Fruit fly (Drosophila melanogaster) whole organism, embryonic: ENCODE measurements around the gene blp.

Experiments used
- Adf1 ChIP-seq: fragments of 200-800 bp; sonication (Bioruptor generic); IDR thresholded peaks from 2 replicates; pipeline ENCODE4 v1.3.6; 2022; ENCODE audit warnings: missing biosample characterization, missing genetic modification characterization
- Atf-2 ChIP-seq: fragments of 200-800 bp; sonication (Bioruptor generic); optimal IDR thresholded peaks from 2 replicates; lab custom pipeline; 2016; ENCODE audit warnings: missing biosample characterization, missing genetic modification characterization
- BEAF-32 ChIP-seq: fragments of 200-800 bp; sonication (Bioruptor generic); optimal IDR thresholded peaks from 3 replicates; lab custom pipeline; 2017; ENCODE audit warnings: missing biosample characterization, missing genetic modification characterization, mild to moderate bottlenecking, moderate library complexity, missing genetic modification reagents
- C15 ChIP-seq: fragments of 200-800 bp; sonication (Bioruptor generic); IDR thresholded peaks from 3 replicates; pipeline ENCODE4 v1.3.6; 2022; ENCODE audit warnings: missing biosample characterization, missing genetic modification characterization
- CG10543 ChIP-seq: fragments of 200-800 bp; sonication (Bioruptor generic); optimal IDR thresholded peaks from 3 replicates; lab custom pipeline; 2017; ENCODE audit warnings: missing biosample characterization, mild to moderate bottlenecking, missing genetic modification characterization, moderate library complexity
- CG12219 ChIP-seq: fragments of 200-800 bp; sonication (Bioruptor generic); optimal IDR thresholded peaks from 3 replicates; lab custom pipeline; 2018; ENCODE audit warnings: missing biosample characterization, mild to moderate bottlenecking, missing genetic modification characterization
- CG14860 ChIP-seq: fragments of 200-800 bp; sonication (Bioruptor generic); IDR thresholded peaks from 3 replicates; pipeline ENCODE4 v1.3.6; 2022; ENCODE audit warnings: missing biosample characterization, missing genetic modification characterization; ENCODE audit not compliant: partially characterized antibody
- CG14965 ChIP-seq: fragments of 200-800 bp; sonication (Bioruptor generic); optimal IDR thresholded peaks from 2 replicates; lab custom pipeline; 2016; ENCODE audit warnings: missing biosample characterization, missing genetic modification characterization, borderline replicate concordance
- CG15514 ChIP-seq: fragments of 200-800 bp; sonication (Bioruptor generic); optimal IDR thresholded peaks from 3 replicates; lab custom pipeline; 2017; ENCODE audit warnings: missing biosample characterization, missing genetic modification characterization, mild to moderate bottlenecking, moderate library complexity, missing genetic modification reagents
- CG17186 ChIP-seq: fragments of 200-800 bp; sonication (Bioruptor generic); optimal IDR thresholded peaks from 3 replicates; lab custom pipeline; 2017; ENCODE audit warnings: missing biosample characterization, missing genetic modification reagents, missing genetic modification characterization
- CG2889 ChIP-seq: fragments of 200-800 bp; sonication (Bioruptor generic); IDR thresholded peaks from 3 replicates; pipeline ENCODE4 v1.3.6; 2022; ENCODE audit warnings: missing biosample characterization, missing genetic modification characterization
- CG3407 ChIP-seq: fragments of 200-800 bp; sonication (Bioruptor generic); optimal IDR thresholded peaks from 2 replicates; lab custom pipeline; 2018; ENCODE audit warnings: missing biosample characterization, mild to moderate bottlenecking, missing genetic modification characterization
- CG34376 ChIP-seq: fragments of 200-800 bp; sonication (Bioruptor generic); optimal IDR thresholded peaks from 2 replicates; lab custom pipeline; 2018; ENCODE audit warnings: missing biosample characterization, mild to moderate bottlenecking, missing genetic modification characterization
- CG3995 ChIP-seq: fragments of 200-800 bp; sonication (Bioruptor generic); optimal IDR thresholded peaks from 3 replicates; lab custom pipeline; 2016; ENCODE audit warnings: missing biosample characterization, missing genetic modification characterization
- CG42726 ChIP-seq: fragments of 200-800 bp; sonication (Bioruptor generic); IDR thresholded peaks from 2 replicates; pipeline ENCODE4 v1.3.6; 2022; ENCODE audit warnings: missing biosample characterization, missing genetic modification characterization; ENCODE audit not compliant: partially characterized antibody
- CG4424 ChIP-seq: fragments of 200-800 bp; sonication (Bioruptor generic); optimal IDR thresholded peaks from 3 replicates; lab custom pipeline; 2016; ENCODE audit warnings: missing biosample characterization, missing genetic modification characterization
- CG4730 ChIP-seq: fragments of 200-800 bp; sonication (Bioruptor generic); IDR thresholded peaks from 2 replicates; pipeline ENCODE4 v1.3.6; 2022; ENCODE audit warnings: missing biosample characterization, missing genetic modification characterization
- CG5953 ChIP-seq: fragments of 200-800 bp; sonication (Bioruptor generic); IDR thresholded peaks from 2 replicates; pipeline ENCODE4 v1.3.6; 2022; ENCODE audit warnings: missing biosample characterization, missing genetic modification characterization
- CG6175 ChIP-seq: fragments of 200-800 bp; sonication (Bioruptor generic); IDR thresholded peaks from 3 replicates; pipeline ENCODE4 v1.3.6; 2022; ENCODE audit warnings: missing biosample characterization, missing genetic modification characterization
- CG6254 ChIP-seq: fragments of 200-800 bp; sonication (Bioruptor generic); optimal IDR thresholded peaks from 3 replicates; lab custom pipeline; 2017; ENCODE audit warnings: mild to moderate bottlenecking, missing biosample characterization, missing genetic modification reagents, missing genetic modification characterization
- CG7839 ChIP-seq: fragments of 200-800 bp; sonication (Bioruptor generic); optimal IDR thresholded peaks from 3 replicates; lab custom pipeline; 2018; ENCODE audit warnings: missing biosample characterization, mild to moderate bottlenecking, missing genetic modification characterization, moderate library complexity
- CG7963 ChIP-seq: fragments of 200-800 bp; sonication (Bioruptor generic); IDR thresholded peaks from 3 replicates; pipeline ENCODE4 v1.3.6; 2022; ENCODE audit warnings: missing biosample characterization, missing genetic modification characterization; ENCODE audit not compliant: partially characterized antibody
- Dp ChIP-seq: fragments of 200-800 bp; sonication (Bioruptor generic); optimal IDR thresholded peaks from 2 replicates; lab custom pipeline; 2018; ENCODE audit warnings: missing biosample characterization, mild to moderate bottlenecking, missing genetic modification characterization, moderate library complexity
- Drgx ChIP-seq: fragments of 200-800 bp; sonication (Bioruptor generic); IDR thresholded peaks from 2 replicates; pipeline ENCODE4 v1.3.6; 2022; ENCODE audit warnings: missing biosample characterization, missing genetic modification characterization
- Ets97D ChIP-seq: fragments of 200-800 bp; sonication (Bioruptor generic); optimal IDR thresholded peaks from 3 replicates; lab custom pipeline; 2016; ENCODE audit warnings: missing biosample characterization, missing genetic modification characterization
- Fer3 ChIP-seq: fragments of 200-800 bp; sonication (Bioruptor generic); optimal IDR thresholded peaks from 2 replicates; lab custom pipeline; 2018; ENCODE audit warnings: missing biosample characterization, mild to moderate bottlenecking, missing genetic modification characterization, moderate library complexity
- Hand ChIP-seq: fragments of 200-800 bp; sonication (Bioruptor generic); optimal IDR thresholded peaks from 2 replicates; lab custom pipeline; 2017; ENCODE audit warnings: mild to moderate bottlenecking, missing biosample characterization, missing genetic modification reagents, missing genetic modification characterization
- HmgD ChIP-seq: fragments of 200-800 bp; sonication (Bioruptor generic); optimal IDR thresholded peaks from 3 replicates; lab custom pipeline; 2016; ENCODE audit warnings: missing biosample characterization, missing genetic modification characterization
- Kr ChIP-seq: fragments of 200-800 bp; sonication (Bioruptor generic); optimal IDR thresholded peaks from 2 replicates; lab custom pipeline; 2017; ENCODE audit warnings: missing biosample characterization, mild to moderate bottlenecking, missing genetic modification characterization
- Lhr ChIP-seq: fragments of 200-800 bp; sonication (Bioruptor generic); optimal IDR thresholded peaks from 3 replicates; lab custom pipeline; 2017; ENCODE audit warnings: mild to moderate bottlenecking, missing biosample characterization, missing genetic modification reagents, missing genetic modification characterization
- Oaz ChIP-seq: fragments of 200-800 bp; sonication (Bioruptor generic); IDR thresholded peaks from 2 replicates; pipeline ENCODE4 v1.3.6; 2022; ENCODE audit warnings: missing biosample characterization, missing genetic modification characterization
- PHDP ChIP-seq: fragments of 200-800 bp; sonication (Bioruptor generic); optimal IDR thresholded peaks from 3 replicates; lab custom pipeline; 2018; ENCODE audit warnings: missing biosample characterization, mild to moderate bottlenecking, missing genetic modification characterization, moderate library complexity
- Pdp1 ChIP-seq, 2 experiments: fragments of 200-800 bp; sonication (Bioruptor generic); optimal IDR thresholded peaks; 3 replicates each; lab custom pipeline; 2016; ENCODE audit warnings: missing biosample characterization in 2 of 2, missing genetic modification characterization in 2 of 2, mild to moderate bottlenecking in 1 of 2, moderate library complexity in 1 of 2
- Sry-δ ChIP-seq: fragments of 200-800 bp; sonication (Bioruptor generic); optimal IDR thresholded peaks from 2 replicates; lab custom pipeline; 2016; ENCODE audit warnings: missing biosample characterization, missing genetic modification characterization
- abd-A ChIP-seq: fragments of 200-800 bp; sonication (Bioruptor generic); optimal IDR thresholded peaks from 3 replicates; lab custom pipeline; 2019; ENCODE audit warnings: missing biosample characterization, mild to moderate bottlenecking, missing genetic modification characterization, moderate library complexity
- amos ChIP-seq: fragments of 200-800 bp; sonication (Bioruptor generic); IDR thresholded peaks from 2 replicates; pipeline ENCODE4 v1.3.6; 2022; ENCODE audit warnings: missing biosample characterization, missing genetic modification characterization; ENCODE audit not compliant: partially characterized antibody
- cg ChIP-seq: fragments of 200-800 bp; sonication (Bioruptor generic); optimal IDR thresholded peaks from 3 replicates; lab custom pipeline; 2019; ENCODE audit warnings: missing biosample characterization, mild to moderate bottlenecking, missing genetic modification characterization, moderate library complexity
- chinmo ChIP-seq: fragments of 200-800 bp; sonication (Bioruptor generic); IDR thresholded peaks from 4 replicates; pipeline ENCODE4 v1.3.6; 2022; ENCODE audit warnings: missing biosample characterization, missing genetic modification characterization; ENCODE audit not compliant: partially characterized antibody
- dm ChIP-seq: fragments of 200-800 bp; sonication (Bioruptor generic); optimal IDR thresholded peaks from 3 replicates; lab custom pipeline; 2016; ENCODE audit warnings: missing biosample characterization, missing genetic modification characterization
- dpn ChIP-seq, 2 experiments: fragments of 200-800 bp; sonication (Bioruptor generic); optimal IDR thresholded peaks; 3 replicates each; lab custom pipeline; 2016; ENCODE audit warnings: missing biosample characterization in 2 of 2, missing genetic modification characterization in 2 of 2
- fd96Cb ChIP-seq: fragments of 200-800 bp; sonication (Bioruptor generic); optimal IDR thresholded peaks from 2 replicates; lab custom pipeline; 2018; ENCODE audit warnings: missing biosample characterization, mild to moderate bottlenecking, missing genetic modification characterization, moderate library complexity
- ham ChIP-seq: fragments of 200-800 bp; sonication (Bioruptor generic); IDR thresholded peaks from 2 replicates; pipeline ENCODE4 v1.3.6; 2022; ENCODE audit warnings: missing biosample characterization, missing genetic modification characterization
- hth ChIP-seq: fragments of >200 bp; optimal IDR thresholded peaks from 2 replicates; lab custom pipeline; 2017; ENCODE audit warnings: inconsistent platforms
- nerfin-2 ChIP-seq: fragments of 200-800 bp; sonication (Bioruptor generic); IDR thresholded peaks from 2 replicates; pipeline ENCODE4 v1.3.6; 2022; ENCODE audit warnings: missing biosample characterization, missing genetic modification characterization; ENCODE audit not compliant: partially characterized antibody
- nmo ChIP-seq: fragments of 200-800 bp; sonication (Bioruptor generic); optimal IDR thresholded peaks from 2 replicates; lab custom pipeline; 2018; ENCODE audit warnings: missing biosample characterization, mild to moderate bottlenecking, missing genetic modification characterization, moderate library complexity
- pzg ChIP-seq: fragments of 200-800 bp; sonication (Bioruptor generic); optimal IDR thresholded peaks from 3 replicates; lab custom pipeline; 2018; ENCODE audit warnings: missing biosample characterization, mild to moderate bottlenecking, missing genetic modification characterization, moderate library complexity
- scrt ChIP-seq: fragments of 200-800 bp; sonication (Bioruptor generic); optimal IDR thresholded peaks from 2 replicates; lab custom pipeline; 2018; ENCODE audit warnings: missing biosample characterization, mild to moderate bottlenecking, missing genetic modification characterization, moderate library complexity
- sna ChIP-seq: fragments of 200-800 bp; sonication (Bioruptor generic); IDR thresholded peaks from 2 replicates; pipeline ENCODE4 v1.3.6; 2022; ENCODE audit warnings: missing biosample characterization, missing genetic modification characterization; ENCODE audit not compliant: partially characterized antibody
- tap ChIP-seq: fragments of 200-800 bp; optimal IDR thresholded peaks from 3 replicates; lab custom pipeline; 2019; ENCODE audit warnings: missing biosample characterization, mild to moderate bottlenecking, missing genetic modification characterization, moderate library complexity

The blp gene

DNA sequence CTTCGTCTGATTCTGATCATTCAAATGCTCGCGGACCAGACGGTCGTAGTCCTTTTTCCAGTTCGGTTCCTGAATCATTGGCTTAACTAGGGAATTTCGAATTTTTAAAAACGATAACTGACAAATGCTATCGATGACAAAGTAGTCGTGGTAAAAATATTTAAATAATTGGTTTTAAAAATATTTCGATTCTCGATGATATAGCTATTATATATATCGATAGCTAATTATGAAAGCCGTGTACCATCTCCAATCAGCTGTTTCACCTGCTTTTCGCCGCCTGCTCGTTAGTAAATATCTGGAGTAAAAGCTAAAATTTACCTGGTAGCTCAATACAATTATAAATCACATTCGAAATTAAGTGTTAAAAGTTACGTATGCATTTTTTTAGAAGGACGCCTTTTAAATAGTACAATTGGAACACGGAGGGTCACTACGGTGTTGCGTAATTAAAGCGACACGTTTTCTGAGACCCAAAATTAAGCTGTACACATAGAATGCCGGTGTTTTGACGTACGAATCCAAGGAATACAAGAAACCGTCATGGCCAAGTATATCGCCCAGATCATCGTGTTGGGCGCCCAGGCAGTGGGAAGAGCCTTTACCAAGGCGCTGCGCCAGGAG lies at the start of gene blp, which contains the start of gene CG5478 (continued):
- TF ChIP-seq hth = no peak
- no peak for TF ChIP-seq CG4424
- peak; percentile 81 for TF ChIP-seq BEAF-32 (GFP tag; lab: Kevin White, UChicago)
- peak; percentile 90 for TF ChIP-seq nerfin-2 (GFP tag; lab: Robert Waterston, UW)
- no peak for TF ChIP-seq CG6254 (GFP tag; lab: Kevin White, UChicago)
- no peak for TF ChIP-seq CG4730 (GFP tag; lab: Robert Waterston, UW)
- TF ChIP-seq dm = peak; percentile 3
- no peak for TF ChIP-seq HmgD (GFP tag; lab: Kevin White, UChicago)
- TF ChIP-seq dpn (GFP tag; optimal IDR thresholded peaks at IDR 0.05; lab: Kevin White, UChicago) = no peak
- TF ChIP-seq Lhr (GFP tag; lab: Kevin White, UChicago) = no peak
- TF ChIP-seq CG17186 (GFP tag; lab: Kevin White, UChicago) = no peak
- no peak for TF ChIP-seq CG7839
- no peak for TF ChIP-seq Kr (GFP tag; lab: Kevin White, UChicago)
- TF ChIP-seq ham = no peak
- TF ChIP-seq CG42726 (GFP tag; lab: Robert Waterston, UW) = peak; percentile 33; the same call in 1 of the 2 replicates
- TF ChIP-seq chinmo (GFP tag; lab: Robert Waterston, UW) = peak; percentile 87
- TF ChIP-seq CG10543 (GFP tag; lab: Kevin White, UChicago) = no peak
- TF ChIP-seq CG12219 (GFP tag; lab: Kevin White, UChicago) = no peak
- peak; percentile 92 for TF ChIP-seq CG14860
- TF ChIP-seq abd-A (tag; lab: Kevin White, UChicago) = peak; percentile 73
- no peak for TF ChIP-seq Hand
- peak; percentile 5 for TF ChIP-seq CG15514 (GFP tag; lab: Kevin White, UChicago)
- TF ChIP-seq CG7963 (GFP tag; lab: Robert Waterston, UW) = peak; percentile 88
- TF ChIP-seq Oaz = no peak
- peak; percentile 97 for TF ChIP-seq CG3995 (GFP tag; lab: Kevin White, UChicago)
- TF ChIP-seq scrt = no peak
- TF ChIP-seq CG3407 (GFP tag; lab: Kevin White, UChicago) = no peak
- TF ChIP-seq CG14965 = no peak
- no peak for TF ChIP-seq CG2889 (GFP tag; lab: Robert Waterston, UW)
- TF ChIP-seq Sry-δ (GFP tag; lab: Kevin White, UChicago) = peak; percentile 86
- no peak for TF ChIP-seq Drgx (GFP tag; lab: Robert Waterston, UW)
- peak; percentile 10 for TF ChIP-seq Ets97D
- no peak for TF ChIP-seq Adf1
- TF ChIP-seq amos (GFP tag; lab: Robert Waterston, UW) = peak; percentile 87
- peak; percentile 69 for TF ChIP-seq pzg (GFP tag; lab: Kevin White, UChicago)
- TF ChIP-seq C15 = no peak
- peak; percentile 7 for TF ChIP-seq PHDP
- no peak for TF ChIP-seq Atf-2 (GFP tag; lab: Kevin White, UChicago)
- TF ChIP-seq tap (tag; lab: Kevin White, UChicago) = no peak
- peak; percentile 30 for TF ChIP-seq nmo (GFP tag; lab: Kevin White, UChicago)
- TF ChIP-seq CG34376 = no peak
- no peak for TF ChIP-seq fd96Cb (tag; lab: Kevin White, UChicago)
- peak; percentile 88 for TF ChIP-seq Dp (GFP tag; lab: Kevin White, UChicago)
- peak in 1 of 2 experiments; percentile 97 for TF ChIP-seq Pdp1 (GFP tag; optimal IDR thresholded peaks at IDR 0.05; lab: Kevin White, UChicago)
- no peak for TF ChIP-seq Fer3 (tag; lab: Kevin White, UChicago)
- no peak for TF ChIP-seq cg (GFP tag; lab: Kevin White, UChicago)
- TF ChIP-seq CG5953 (GFP tag; lab: Robert Waterston, UW) = no peak
- TF ChIP-seq sna = peak; percentile 87
- no peak for TF ChIP-seq CG6175 (GFP tag; lab: Robert Waterston, UW)
